Worm (Caenorhabditis elegans): ENCODE measurements around the gene F15B10.3.

Gene F15B10.3

DNA sequence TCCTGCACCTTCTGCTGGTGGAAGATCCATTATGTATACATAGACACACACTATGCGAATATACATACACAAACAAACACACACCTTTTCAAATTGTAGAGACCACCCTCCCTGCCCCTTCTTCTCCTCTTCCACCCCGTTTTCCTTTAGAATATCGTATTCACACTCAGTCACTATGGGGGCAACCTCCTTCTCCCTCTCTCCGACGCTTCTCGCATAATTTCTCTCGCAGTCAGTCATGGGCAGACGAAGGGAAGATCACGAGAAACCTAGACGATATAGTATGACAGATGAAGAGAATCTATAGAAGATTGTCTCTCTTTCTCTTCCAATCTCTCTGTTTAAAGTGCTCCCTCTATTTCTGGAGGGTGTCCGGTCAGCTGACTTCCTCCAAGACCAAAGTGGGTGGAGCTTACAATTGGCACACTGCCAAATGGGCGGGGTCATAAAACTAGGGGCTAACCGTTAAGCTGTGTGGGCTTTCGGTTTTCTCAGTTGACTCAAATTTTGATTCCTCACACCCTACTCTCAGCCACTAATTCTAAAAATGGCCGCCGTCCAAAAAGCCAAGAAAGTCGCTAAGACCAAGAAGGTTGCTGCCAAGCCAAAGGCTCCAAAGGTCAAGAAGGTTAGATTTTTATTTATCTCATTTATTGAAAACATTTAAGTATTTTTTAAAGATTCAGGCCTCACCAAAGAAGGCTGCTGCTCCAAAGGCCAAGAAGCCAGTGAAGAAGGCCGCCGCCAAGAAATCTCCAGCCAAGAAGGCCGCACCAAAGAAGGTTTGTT lies 43.6 kb downstream of the F15B10.3 start, which contains the start of gene hil-7:
TSS of gene hil-7 (plus strand) at position 446 of the 789 bp plus-strand sequence.
- no peak for TF ChIP-seq him-1 (tag; optimal IDR thresholded peaks at IDR 0.05)
- no peak for TF ChIP-seq W03F9.2 (tag; optimal IDR thresholded peaks at IDR 0.05)
- TF ChIP-seq dao-5 (tag; optimal IDR thresholded peaks at IDR 0.05): no peak

DNA sequence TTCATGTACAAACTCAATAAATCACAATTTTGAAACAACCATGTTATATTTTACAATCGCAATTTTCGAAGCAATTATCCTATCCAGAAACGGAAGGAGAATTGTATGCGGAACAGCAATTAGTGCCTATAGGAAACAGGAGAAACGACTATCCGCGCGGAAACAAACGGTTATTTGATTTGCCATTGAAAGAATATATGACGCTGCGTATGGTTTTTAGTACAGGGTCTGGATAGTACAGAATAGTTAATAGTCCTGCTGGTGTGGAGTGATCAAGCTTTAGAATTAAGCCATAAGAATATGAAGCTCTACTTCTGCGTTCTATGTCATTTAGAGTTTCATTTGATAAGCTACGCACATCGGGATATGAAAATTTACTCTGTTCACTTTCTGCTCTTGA lies 44.4 kb downstream of the F15B10.3 start:
- no peak for TF ChIP-seq him-1 (tag; optimal IDR thresholded peaks at IDR 0.05)
- TF ChIP-seq dao-5 (tag; optimal IDR thresholded peaks at IDR 0.05): no peak
- no peak for TF ChIP-seq W03F9.2 (tag; optimal IDR thresholded peaks at IDR 0.05)

DNA sequence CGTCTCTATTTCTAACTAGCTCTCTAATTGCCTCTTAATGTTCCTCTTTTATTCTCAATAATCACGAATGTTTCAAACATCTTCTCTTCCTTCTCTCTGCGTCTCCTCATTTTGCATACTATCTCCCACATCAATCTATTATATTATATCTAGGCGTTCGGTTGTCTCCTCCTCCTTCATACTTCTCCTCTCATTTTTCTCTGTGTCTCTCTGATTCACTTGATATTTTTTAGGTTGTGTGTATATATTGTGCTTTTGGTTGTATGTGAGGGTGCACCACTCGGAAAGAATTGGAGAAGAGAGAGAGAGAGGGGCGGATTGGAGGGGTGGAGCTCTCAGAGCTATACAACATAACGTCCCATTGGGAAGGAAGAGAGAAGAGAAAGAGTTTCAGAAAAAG lies 46.1 kb downstream of the F15B10.3 start:
- TF ChIP-seq W03F9.2 (tag; optimal IDR thresholded peaks at IDR 0.05) (no peak), dao-5 (tag; optimal IDR thresholded peaks at IDR 0.05) (no peak), him-1 (tag; optimal IDR thresholded peaks at IDR 0.05) (no peak)

DNA sequence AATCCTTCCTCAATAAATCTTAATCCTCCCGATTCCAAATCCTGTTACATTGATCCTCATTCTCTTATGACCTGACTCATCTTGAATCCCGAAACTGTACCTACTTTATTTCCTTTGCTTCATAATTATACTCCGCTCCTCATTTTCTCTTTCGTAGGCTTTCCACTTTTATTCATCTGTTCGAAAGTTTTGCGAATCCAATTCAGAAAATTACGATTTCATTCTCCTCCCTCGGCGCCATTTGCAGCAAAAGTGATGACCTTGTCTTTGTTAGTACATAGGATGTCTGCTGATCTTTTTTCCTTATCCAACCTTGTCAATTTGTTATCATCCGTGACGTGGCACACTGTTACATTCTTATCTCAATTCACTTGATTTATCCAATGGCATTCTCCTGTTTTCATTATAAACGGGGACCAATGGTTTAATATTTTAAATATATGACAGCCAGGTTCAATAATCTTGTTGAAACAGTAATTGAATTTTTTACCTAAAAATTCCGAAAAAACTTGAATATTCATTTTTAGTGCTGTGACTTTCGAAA lies 50.1 kb downstream of the F15B10.3 start:
- TF ChIP-seq dao-5 (tag; optimal IDR thresholded peaks at IDR 0.05): no peak
- no peak for TF ChIP-seq him-1 (tag; optimal IDR thresholded peaks at IDR 0.05)
- no peak for TF ChIP-seq W03F9.2 (tag; optimal IDR thresholded peaks at IDR 0.05)
